Worm (Caenorhabditis elegans) whole organism, L2 larva: ENCODE measurements around the gene srp-8.

Experiments
- lsy-2 ChIP-seq, 2 experiments: fragments of 150-350 bp in 1 of 2; sonication (generic microtip) in 1 of 2; optimal IDR thresholded peaks; 2 replicates each; lab custom pipeline; 2014 to 2017; ENCODE audit warnings: missing biosample characterization in 2 of 2, missing genetic modification characterization in 2 of 2
- nhr-11 ChIP-seq: fragments of 150-350 bp; optimal IDR thresholded peaks from 2 replicates; lab custom pipeline; 2014; ENCODE audit warnings: missing biosample characterization, missing genetic modification characterization
- skn-1 ChIP-seq: sonication (generic microtip); optimal IDR thresholded peaks from 2 replicates; lab custom pipeline; 2017; ENCODE audit warnings: missing biosample characterization, missing genetic modification characterization
- unc-39 ChIP-seq: fragments of 150-350 bp; optimal IDR thresholded peaks from 2 replicates; lab custom pipeline; 2014; ENCODE audit warnings: missing biosample characterization, missing genetic modification characterization

DNA sequence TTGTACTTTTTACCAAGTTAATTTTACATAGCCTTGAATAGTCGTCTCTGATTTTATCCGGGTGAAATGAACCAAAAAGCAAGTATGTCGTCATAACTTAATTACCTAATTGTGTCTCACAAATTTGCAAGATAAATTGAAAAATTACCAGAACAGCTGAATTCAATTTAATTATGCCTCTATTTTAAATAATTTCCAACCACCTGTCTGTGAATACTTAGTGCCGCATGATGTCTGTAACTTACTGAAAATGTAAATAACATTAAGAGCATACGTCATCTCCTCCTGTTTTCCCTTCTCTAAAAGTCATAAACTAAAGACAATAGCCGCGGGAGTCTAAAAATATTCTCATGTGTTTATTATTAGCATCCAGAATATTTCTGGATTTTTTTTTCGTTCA lies 13.2 kb upstream of the srp-8 start:
- TF ChIP-seq nhr-11 (tag; lab: Kevin White, UChicago): no peak
- TF ChIP-seq skn-1: no peak
- TF ChIP-seq lsy-2 (tag; optimal IDR thresholded peaks at IDR 0.05; lab: Kevin White, UChicago): no peak
- no peak for TF ChIP-seq unc-39
